Worm (Caenorhabditis elegans) whole organism, young adult: Measurements from ENCODE around the gene Y53C12B.1.

Experiments used
- B0019.2 ChIP-seq: fragments of 200-800 bp; sonication (Bioruptor generic); conservative IDR thresholded peaks from 2 replicates; pipeline ENCODE4 v1.3.6; 2022; ENCODE audit warnings: missing genetic modification reagents, missing genetic modification characterization, missing compliant biosample characterization
- B0261.1 ChIP-seq: sonication (generic microtip); optimal IDR thresholded peaks from 2 replicates; lab custom pipeline; 2016; ENCODE audit warnings: mild to moderate bottlenecking, missing genetic modification characterization, moderate library complexity, missing compliant biosample characterization
- D2030.7 ChIP-seq: fragments of 200-800 bp; sonication (Bioruptor generic); IDR thresholded peaks from 2 replicates; pipeline ENCODE4 v1.3.6; 2022; ENCODE audit warnings: missing genetic modification reagents, missing genetic modification characterization, missing compliant biosample characterization
- F10E7.11 ChIP-seq: sonication (generic microtip); optimal IDR thresholded peaks from 2 replicates; lab custom pipeline; 2017; ENCODE audit warnings: mild to moderate bottlenecking, missing genetic modification characterization, moderate library complexity, missing compliant biosample characterization
- F23B12.7 ChIP-seq: sonication (generic microtip); optimal IDR thresholded peaks from 2 replicates; lab custom pipeline; 2017; ENCODE audit warnings: missing genetic modification characterization, mild to moderate bottlenecking, missing compliant biosample characterization, antibody characterized with exemption, moderate library complexity; ENCODE audit not compliant: insufficient read depth
- F55B11.4 ChIP-seq: sonication (generic microtip); optimal IDR thresholded peaks from 2 replicates; lab custom pipeline; 2016; ENCODE audit warnings: missing compliant biosample characterization, missing genetic modification characterization, borderline replicate concordance; ENCODE audit not compliant: insufficient read depth
- K11D2.4 ChIP-seq: fragments of 200-800 bp; sonication (Bioruptor generic); IDR thresholded peaks from 2 replicates; pipeline ENCODE4 v1.3.6; 2022; ENCODE audit warnings: missing genetic modification reagents, missing genetic modification characterization, missing compliant biosample characterization
- T07F8.4 ChIP-seq: sonication (generic microtip); optimal IDR thresholded peaks from 2 replicates; lab custom pipeline; 2016; ENCODE audit warnings: mild to moderate bottlenecking, missing genetic modification characterization, moderate library complexity, missing compliant biosample characterization
- Y53F4B.3 ChIP-seq: fragments of 200-800 bp; sonication (Bioruptor generic); IDR thresholded peaks from 2 replicates; pipeline ENCODE4 v1.3.6; 2022; ENCODE audit warnings: missing genetic modification reagents, missing genetic modification characterization, missing compliant biosample characterization
- Y56A3A.18 ChIP-seq: fragments of 200-800 bp; sonication (Bioruptor generic); IDR thresholded peaks from 2 replicates; pipeline ENCODE4 v1.3.6; 2022; ENCODE audit warnings: missing genetic modification reagents, missing genetic modification characterization, missing compliant biosample characterization
- Y95B8A.8 ChIP-seq: fragments of 200-800 bp; sonication (Bioruptor generic); IDR thresholded peaks from 2 replicates; pipeline ENCODE4 v1.3.6; 2022; ENCODE audit warnings: missing genetic modification reagents, missing genetic modification characterization, missing compliant biosample characterization
- ZK185.1 ChIP-seq: sonication (generic microtip); optimal IDR thresholded peaks from 2 replicates; lab custom pipeline; 2016; ENCODE audit warnings: mild to moderate bottlenecking, missing genetic modification characterization, missing compliant biosample characterization; ENCODE audit not compliant: poor library complexity, severe bottlenecking
- akir-1 ChIP-seq: fragments of 200-800 bp; sonication (Bioruptor generic); optimal IDR thresholded peaks from 2 replicates; lab custom pipeline; 2018; ENCODE audit warnings: mild to moderate bottlenecking, missing genetic modification characterization, moderate library complexity, missing compliant biosample characterization
- aptf-3 ChIP-seq: fragments of 200-800 bp; sonication (Bioruptor generic); IDR thresholded peaks from 2 replicates; pipeline ENCODE4 v1.3.6; 2022; ENCODE audit warnings: missing genetic modification characterization, missing compliant biosample characterization
- atf-7 ChIP-seq: sonication (generic microtip); optimal IDR thresholded peaks from 2 replicates; lab custom pipeline; 2017; ENCODE audit warnings: mild to moderate bottlenecking, missing genetic modification characterization, missing compliant biosample characterization
- bed-1 ChIP-seq: fragments of 200-800 bp; sonication (Bioruptor generic); IDR thresholded peaks from 2 replicates; pipeline ENCODE4 v1.3.6; 2022; ENCODE audit warnings: missing genetic modification reagents, missing genetic modification characterization, missing compliant biosample characterization
- ceh-40 ChIP-seq: fragments of 200-800 bp; sonication (Bioruptor generic); IDR thresholded peaks from 2 replicates; pipeline ENCODE4 v1.3.6; 2022; ENCODE audit warnings: missing genetic modification characterization, missing compliant biosample characterization
- ceh-58 ChIP-seq: fragments of 200-800 bp; sonication (Bioruptor generic); IDR thresholded peaks from 2 replicates; pipeline ENCODE4 v1.3.6; 2022; ENCODE audit warnings: missing genetic modification characterization, missing compliant biosample characterization
- chd-7 ChIP-seq: sonication (generic microtip); optimal IDR thresholded peaks from 2 replicates; lab custom pipeline; 2016; ENCODE audit warnings: mild to moderate bottlenecking, missing genetic modification characterization, moderate library complexity, missing compliant biosample characterization
- die-1 ChIP-seq: sonication (generic microtip); optimal IDR thresholded peaks from 2 replicates; lab custom pipeline; 2016; ENCODE audit warnings: missing genotype, mild to moderate bottlenecking, missing genetic modification characterization, missing compliant biosample characterization
- dox-1 ChIP-seq: fragments of 200-800 bp; sonication (Bioruptor generic); IDR thresholded peaks from 2 replicates; pipeline ENCODE4 v1.3.6; 2022; ENCODE audit warnings: missing genetic modification reagents, missing genetic modification characterization, missing compliant biosample characterization
- efl-1 ChIP-seq: fragments of 150-350 bp; optimal IDR thresholded peaks from 2 replicates; lab custom pipeline; 2014; ENCODE audit warnings: missing biosample characterization, missing genetic modification reagents, missing genetic modification characterization
- egl-44 ChIP-seq: fragments of 200-800 bp; sonication (Bioruptor generic); IDR thresholded peaks from 2 replicates; pipeline ENCODE4 v1.3.6; 2022; ENCODE audit warnings: missing genetic modification reagents, missing genetic modification characterization, missing compliant biosample characterization
- hlh-12 ChIP-seq: sonication (generic microtip); optimal IDR thresholded peaks from 2 replicates; lab custom pipeline; 2016; ENCODE audit warnings: missing genetic modification characterization, missing compliant biosample characterization
- hmg-1.2 ChIP-seq: fragments of 200-800 bp; sonication (Bioruptor generic); IDR thresholded peaks from 2 replicates; pipeline ENCODE4 v1.3.6; 2022; ENCODE audit warnings: missing genetic modification reagents, missing genetic modification characterization, missing compliant biosample characterization
- hsf-1 ChIP-seq: fragments of 200-800 bp; sonication (Bioruptor generic); IDR thresholded peaks from 2 replicates; pipeline ENCODE4 v1.3.6; 2022; ENCODE audit warnings: missing genetic modification reagents, missing genetic modification characterization, missing compliant biosample characterization
- lin-35 ChIP-seq, 3 experiments: fragments of 150-350 bp in 2 of 3; sonication (generic microtip) in 1 of 3; optimal IDR thresholded peaks; 2 replicates each; lab custom pipeline; 2014 to 2018; ENCODE audit warnings: missing biosample characterization in 3 of 3, missing genetic modification characterization in 3 of 3, missing genetic modification reagents in 3 of 3
- lsl-1 ChIP-seq: fragments of 200-800 bp; sonication (Bioruptor generic); optimal IDR thresholded peaks from 2 replicates; lab custom pipeline; 2018; ENCODE audit warnings: mild to moderate bottlenecking, missing genetic modification characterization, moderate library complexity, missing compliant biosample characterization
- lsy-27 ChIP-seq: sonication (generic microtip); optimal IDR thresholded peaks from 2 replicates; lab custom pipeline; 2017; ENCODE audit warnings: missing genetic modification characterization, mild to moderate bottlenecking, missing compliant biosample characterization, antibody characterized with exemption, missing genotype, borderline replicate concordance; ENCODE audit not compliant: insufficient read depth
- madf-3 ChIP-seq: fragments of 200-800 bp; sonication (Bioruptor generic); IDR thresholded peaks from 2 replicates; pipeline ENCODE4 v1.3.6; 2022; ENCODE audit warnings: missing genetic modification reagents, missing genetic modification characterization, missing compliant biosample characterization
- mcd-1 ChIP-seq: fragments of 200-800 bp; sonication (Bioruptor generic); IDR thresholded peaks from 2 replicates; pipeline ENCODE4 v1.3.6; 2022; ENCODE audit warnings: missing genetic modification reagents, missing genetic modification characterization, missing compliant biosample characterization
- mxl-1 ChIP-seq: sonication (generic microtip); optimal IDR thresholded peaks from 2 replicates; lab custom pipeline; 2016; ENCODE audit warnings: missing genetic modification characterization, missing compliant biosample characterization
- nfya-2 ChIP-seq: fragments of 200-800 bp; sonication (Bioruptor generic); IDR thresholded peaks from 2 replicates; pipeline ENCODE4 v1.3.6; 2022; ENCODE audit warnings: missing genetic modification reagents, missing genetic modification characterization, missing compliant biosample characterization
- nfyb-1 ChIP-seq: fragments of 200-800 bp; sonication (Bioruptor generic); IDR thresholded peaks from 2 replicates; pipeline ENCODE4 v1.3.6; 2022; ENCODE audit warnings: missing genetic modification reagents, missing genetic modification characterization, missing compliant biosample characterization
- rec-8 ChIP-seq, 2 experiments: sonication (generic microtip); optimal IDR thresholded peaks; 2 replicates each; lab custom pipeline; 2016; ENCODE audit warnings: mild to moderate bottlenecking in 2 of 2, missing genetic modification characterization in 2 of 2, missing genetic modification reagents in 2 of 2, missing genotype in 2 of 2, missing biosample characterization in 1 of 2, missing compliant biosample characterization in 1 of 2, moderate library complexity in 1 of 2
- rpc-1 ChIP-seq, 2 experiments: fragments of 150-350 bp in 1 of 2; sonication (generic microtip) in 1 of 2; optimal IDR thresholded peaks; 2 replicates each; lab custom pipeline; 2014 to 2018; ENCODE audit warnings: missing biosample characterization in 1 of 2, missing genetic modification characterization in 1 of 2, missing genetic modification reagents in 1 of 2, missing genotype in 1 of 2
- snpc-1.1 ChIP-seq: sonication (generic microtip); optimal IDR thresholded peaks from 2 replicates; lab custom pipeline; 2017; ENCODE audit warnings: missing genetic modification characterization, mild to moderate bottlenecking, missing compliant biosample characterization, antibody characterized with exemption, moderate library complexity, missing genotype, missing genetic modification reagents; ENCODE audit not compliant: insufficient read depth
- snpc-1.3 ChIP-seq: sonication (generic microtip); optimal IDR thresholded peaks from 2 replicates; lab custom pipeline; 2017; ENCODE audit warnings: missing genetic modification characterization, mild to moderate bottlenecking, missing compliant biosample characterization, antibody characterized with exemption, moderate library complexity, missing genotype, missing genetic modification reagents; ENCODE audit not compliant: insufficient read depth
- snpc-3.4 ChIP-seq: sonication (generic microtip); optimal IDR thresholded peaks from 2 replicates; lab custom pipeline; 2017; ENCODE audit warnings: missing genetic modification characterization, mild to moderate bottlenecking, missing compliant biosample characterization, antibody characterized with exemption, moderate library complexity, missing genotype, missing genetic modification reagents
- tbp1 ChIP-seq: fragments of 200-800 bp; sonication (Bioruptor generic); optimal IDR thresholded peaks from 2 replicates; lab custom pipeline; 2018; ENCODE audit warnings: mild to moderate bottlenecking, missing genetic modification characterization, missing compliant biosample characterization
- unc-130 ChIP-seq: sonication (generic microtip); optimal IDR thresholded peaks from 2 replicates; lab custom pipeline; 2016; ENCODE audit warnings: missing genetic modification reagents, missing genetic modification characterization, missing compliant biosample characterization
- xnd-1 ChIP-seq: sonication (generic microtip); optimal IDR thresholded peaks from 2 replicates; lab custom pipeline; 2016; ENCODE audit warnings: missing genotype, missing genetic modification reagents, missing genetic modification characterization, missing compliant biosample characterization
- ztf-22 ChIP-seq: fragments of 200-800 bp; sonication (Bioruptor generic); optimal IDR thresholded peaks from 2 replicates; lab custom pipeline; 2018; ENCODE audit warnings: mild to moderate bottlenecking, missing genetic modification characterization, moderate library complexity, missing compliant biosample characterization
- ztf-25 ChIP-seq: fragments of 200-800 bp; sonication (Bioruptor generic); IDR thresholded peaks from 2 replicates; pipeline ENCODE4 v1.3.6; 2022; ENCODE audit warnings: missing genetic modification reagents, missing genetic modification characterization, missing compliant biosample characterization
- ztf-6 ChIP-seq: fragments of 200-800 bp; sonication (Bioruptor generic); IDR thresholded peaks from 2 replicates; pipeline ENCODE4 v1.3.6; 2022; ENCODE audit warnings: missing genetic modification reagents, missing genetic modification characterization, missing compliant biosample characterization

Gene Y53C12B.1

DNA sequence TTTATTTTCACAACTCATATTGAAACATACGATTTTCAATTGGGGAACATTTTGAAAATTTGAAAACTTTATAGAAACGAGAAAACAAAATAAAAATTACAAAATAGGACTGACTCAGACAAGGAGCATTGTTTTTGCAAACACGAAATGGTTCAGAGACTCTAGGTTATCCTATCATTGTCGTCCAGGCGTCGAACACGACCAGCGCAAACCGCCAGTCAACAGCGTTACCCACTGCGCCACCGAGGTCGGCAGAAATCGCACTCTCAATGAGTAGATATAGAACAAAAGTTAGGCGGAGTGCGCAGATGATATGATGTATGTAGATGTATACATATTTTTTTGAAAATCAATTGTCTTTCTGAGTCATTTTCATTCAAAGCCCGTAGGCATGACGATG is 28.8 kb upstream of the Y53C12B.1 start (continued):
- TF ChIP-seq atf-7: peak; percentile 50
- TF ChIP-seq F10E7.11 (tag; lab: Kevin White, UChicago): peak; percentile 69
- peak; percentile 88 for TF ChIP-seq ZK185.1
- TF ChIP-seq ztf-6 (GFP tag; lab: Robert Waterston, UW): no peak
- TF ChIP-seq F23B12.7: peak; percentile 79
- TF ChIP-seq Y56A3A.18: peak; percentile 79
- TF ChIP-seq Y53F4B.3 (GFP tag; lab: Robert Waterston, UW): 0 out of 2 replicates have a peak, but pooled peaks have one; percentile 32
- TF ChIP-seq dox-1 (GFP tag; lab: Robert Waterston, UW): no peak; the same call in 1 of the 2 replicates
- TF ChIP-seq efl-1 (GFP tag; lab: Kevin White, UChicago): no peak
- peak in 1 of 3 experiments; percentile 77 for TF ChIP-seq lin-35 (GFP tag; optimal IDR thresholded peaks at IDR 0.05; lab: Kevin White, UChicago)
- peak; percentile 97 for TF ChIP-seq tbp1 (GFP tag; lab: Kevin White, UChicago)
- TF ChIP-seq bed-1: peak; percentile 80; the same call in 1 of the 2 replicates
- TF ChIP-seq ztf-25 (GFP tag; lab: Robert Waterston, UW): peak; percentile 76; the same call in 1 of the 2 replicates
- TF ChIP-seq snpc-3.4 (tag; lab: Kevin White, UChicago): peak; percentile 77
- peak; percentile 86 for TF ChIP-seq egl-44 (GFP tag; lab: Robert Waterston, UW)
- peak; percentile 84 for TF ChIP-seq snpc-1.3 (tag; lab: Kevin White, UChicago)
- TF ChIP-seq mcd-1 (GFP tag; lab: Robert Waterston, UW): peak; percentile 64; the same call in 1 of the 2 replicates
- TF ChIP-seq aptf-3 (GFP tag; lab: Robert Waterston, UW): 0 out of 2 replicates have a peak, but pooled peaks have one; percentile 19
- peak; percentile 95 for TF ChIP-seq rpc-1 (optimal IDR thresholded peaks at IDR 0.05; lab: Kevin White, UChicago)
- TF ChIP-seq rpc-1 (tag; optimal IDR thresholded peaks at IDR 0.05; lab: Kevin White, UChicago): peak; percentile 91
- peak; percentile 42 for TF ChIP-seq lsl-1
- TF ChIP-seq akir-1: peak; percentile 10
- TF ChIP-seq ceh-58 (GFP tag; lab: Robert Waterston, UW): no peak
- TF ChIP-seq hlh-12 (tag; lab: Kevin White, UChicago): no peak
- TF ChIP-seq B0019.2 (GFP tag; lab: Robert Waterston, UW): no peak
- no peak for TF ChIP-seq lsy-27 (tag; lab: Kevin White, UChicago)
- TF ChIP-seq rec-8 (tag; optimal IDR thresholded peaks at IDR 0.05; lab: Kevin White, UChicago): peak; percentile 33 to 82
- TF ChIP-seq chd-7 (tag; lab: Kevin White, UChicago): peak; percentile 67
- peak; percentile 48; the same call in 1 of the 2 replicates for TF ChIP-seq hsf-1 (GFP tag; lab: Robert Waterston, UW)
- TF ChIP-seq nfyb-1 (GFP tag; lab: Robert Waterston, UW): no peak; the same call in 1 of the 2 replicates
- TF ChIP-seq B0261.1 (tag; lab: Kevin White, UChicago): peak; percentile 87
- TF ChIP-seq mxl-1 (tag; lab: Kevin White, UChicago): peak; percentile 81
- TF ChIP-seq snpc-1.1: peak; percentile 69
- TF ChIP-seq K11D2.4 (GFP tag; lab: Robert Waterston, UW): peak; percentile 42; the same call in 1 of the 2 replicates
- 0 out of 2 replicates have a peak, but pooled peaks have one; percentile 60 for TF ChIP-seq ceh-40 (GFP tag; lab: Robert Waterston, UW)
- 0 out of 2 replicates have a peak, but pooled peaks have one; percentile 77 for TF ChIP-seq nfya-2 (GFP tag; lab: Robert Waterston, UW)
- TF ChIP-seq D2030.7 (GFP tag; lab: Robert Waterston, UW): peak; percentile 68; the same call in 1 of the 2 replicates
- peak; percentile 70 for TF ChIP-seq hmg-1.2
- TF ChIP-seq unc-130 (GFP tag; lab: Kevin White, UChicago): peak; percentile 55
- TF ChIP-seq madf-3 (GFP tag; lab: Robert Waterston, UW): 0 out of 2 replicates have a peak, but pooled peaks have one; percentile 68
- peak; percentile 58; the same call in 1 of the 2 replicates for TF ChIP-seq Y95B8A.8 (GFP tag; lab: Robert Waterston, UW)
- TF ChIP-seq die-1: peak; percentile 71
- TF ChIP-seq xnd-1 (tag; lab: Kevin White, UChicago): peak; percentile 15
- TF ChIP-seq F55B11.4 (tag; lab: Kevin White, UChicago): no peak
- TF ChIP-seq T07F8.4 (tag; lab: Kevin White, UChicago): peak; percentile 64
- peak; percentile 61 for TF ChIP-seq ztf-22 (GFP tag; lab: Kevin White, UChicago)
